Worm (Caenorhabditis elegans) whole organism, late embryonic: ENCODE data around the gene C41H7.2.

Experiments used
- C08G9.2 ChIP-seq: sonication (generic microtip); optimal IDR thresholded peaks from 2 replicates; lab custom pipeline; 2016; ENCODE audit warnings: mild to moderate bottlenecking, missing genetic modification characterization, moderate library complexity, missing compliant biosample characterization
- F13H6.1 ChIP-seq: sonication (generic microtip); optimal IDR thresholded peaks from 2 replicates; lab custom pipeline; 2016; ENCODE audit warnings: missing genetic modification characterization, missing compliant biosample characterization
- Y22D7AL.16 ChIP-seq: sonication (generic microtip); optimal IDR thresholded peaks from 2 replicates; lab custom pipeline; 2016; ENCODE audit warnings: missing genetic modification characterization, missing compliant biosample characterization
- ahr-1 ChIP-seq: sonication (generic microtip); optimal IDR thresholded peaks from 2 replicates; lab custom pipeline; 2016; ENCODE audit warnings: missing genetic modification characterization, missing compliant biosample characterization
- ceh-14 ChIP-seq: sonication (generic microtip); optimal IDR thresholded peaks from 2 replicates; lab custom pipeline; 2016; ENCODE audit warnings: missing genotype, missing genetic modification characterization, missing compliant biosample characterization
- ceh-18 ChIP-seq: sonication (generic microtip); optimal IDR thresholded peaks from 2 replicates; lab custom pipeline; 2016; ENCODE audit warnings: missing genetic modification characterization, missing compliant biosample characterization
- ceh-2 ChIP-seq: sonication (generic microtip); optimal IDR thresholded peaks from 2 replicates; lab custom pipeline; 2016; ENCODE audit warnings: missing genotype, missing genetic modification characterization, missing compliant biosample characterization
- ceh-30 ChIP-seq: fragments of 150-350 bp; optimal IDR thresholded peaks from 2 replicates; lab custom pipeline; 2014; ENCODE audit warnings: missing biosample characterization, missing genetic modification characterization
- ceh-31 ChIP-seq: sonication (generic microtip); optimal IDR thresholded peaks from 2 replicates; lab custom pipeline; 2016; ENCODE audit warnings: missing genetic modification characterization, missing compliant biosample characterization
- che-1 ChIP-seq: sonication (generic microtip); optimal IDR thresholded peaks from 2 replicates; lab custom pipeline; 2016; ENCODE audit warnings: mild to moderate bottlenecking, missing genetic modification characterization, missing compliant biosample characterization
- dve-1 ChIP-seq: sonication (generic microtip); optimal IDR thresholded peaks from 2 replicates; lab custom pipeline; 2017; ENCODE audit warnings: antibody characterized with exemption, mild to moderate bottlenecking, missing genetic modification characterization, missing compliant biosample characterization
- elt-2 ChIP-seq: sonication (generic microtip); optimal IDR thresholded peaks from 2 replicates; lab custom pipeline; 2016; ENCODE audit warnings: missing genetic modification reagents, missing genetic modification characterization, missing compliant biosample characterization
- elt-4 ChIP-seq: sonication (generic microtip); optimal IDR thresholded peaks from 2 replicates; lab custom pipeline; 2016; ENCODE audit warnings: missing genetic modification characterization, missing compliant biosample characterization
- ets-4 ChIP-seq: sonication (generic microtip); optimal IDR thresholded peaks from 2 replicates; lab custom pipeline; 2016; ENCODE audit warnings: missing genetic modification characterization, missing compliant biosample characterization
- fax-1 ChIP-seq: sonication (generic microtip); optimal IDR thresholded peaks from 2 replicates; lab custom pipeline; 2016; ENCODE audit warnings: missing genotype, missing genetic modification characterization, missing compliant biosample characterization
- hlh-13 ChIP-seq: fragments of 200-800 bp; sonication (Bioruptor generic); optimal IDR thresholded peaks from 2 replicates; lab custom pipeline; 2018; ENCODE audit warnings: mild to moderate bottlenecking, missing genetic modification characterization, missing compliant biosample characterization
- hlh-15 ChIP-seq: sonication (generic microtip); optimal IDR thresholded peaks from 2 replicates; lab custom pipeline; 2016; ENCODE audit warnings: missing genetic modification characterization, missing compliant biosample characterization
- hlh-30 ChIP-seq: sonication (generic microtip); optimal IDR thresholded peaks from 2 replicates; lab custom pipeline; 2017; ENCODE audit warnings: antibody characterized with exemption, missing genetic modification characterization, missing compliant biosample characterization; ENCODE audit not compliant: insufficient read depth
- hlh-8 ChIP-seq: sonication (generic microtip); optimal IDR thresholded peaks from 2 replicates; lab custom pipeline; 2016; ENCODE audit warnings: missing genotype, missing genetic modification characterization, missing compliant biosample characterization
- lin-11 ChIP-seq: fragments of 200-800 bp; sonication (Bioruptor generic); optimal IDR thresholded peaks from 2 replicates; lab custom pipeline; 2018; ENCODE audit warnings: mild to moderate bottlenecking, missing genetic modification characterization, missing compliant biosample characterization
- nfya-1 ChIP-seq: sonication (generic microtip); optimal IDR thresholded peaks from 2 replicates; lab custom pipeline; 2017; ENCODE audit warnings: missing genetic modification characterization, mild to moderate bottlenecking, missing compliant biosample characterization, antibody characterized with exemption, moderate library complexity
- nhr-11 ChIP-seq: fragments of 150-350 bp; optimal IDR thresholded peaks from 2 replicates; lab custom pipeline; 2014; ENCODE audit warnings: missing biosample characterization, missing genetic modification characterization
- nhr-232 ChIP-seq: sonication (generic microtip); optimal IDR thresholded peaks from 2 replicates; lab custom pipeline; 2016; ENCODE audit warnings: missing genetic modification characterization, missing compliant biosample characterization
- odd-2 ChIP-seq: sonication (generic microtip); optimal IDR thresholded peaks from 2 replicates; lab custom pipeline; 2017; ENCODE audit warnings: antibody characterized with exemption, mild to moderate bottlenecking, missing genetic modification characterization, missing compliant biosample characterization
- pat-9 ChIP-seq: fragments of 200-800 bp; sonication (Bioruptor generic); optimal IDR thresholded peaks from 2 replicates; lab custom pipeline; 2018; ENCODE audit warnings: mild to moderate bottlenecking, missing genetic modification characterization, moderate library complexity, missing compliant biosample characterization
- ref-2 ChIP-seq: sonication (generic microtip); optimal IDR thresholded peaks from 2 replicates; lab custom pipeline; 2016; ENCODE audit warnings: missing genetic modification characterization, missing compliant biosample characterization
- rnt-1 ChIP-seq: sonication (generic microtip); optimal IDR thresholded peaks from 2 replicates; lab custom pipeline; 2016; ENCODE audit warnings: missing genetic modification characterization, missing compliant biosample characterization
- tbx-2 ChIP-seq: sonication (generic microtip); optimal IDR thresholded peaks from 2 replicates; lab custom pipeline; 2016; ENCODE audit warnings: missing genetic modification characterization, missing compliant biosample characterization
- tbx-7 ChIP-seq: sonication (generic microtip); optimal IDR thresholded peaks from 2 replicates; lab custom pipeline; 2016; ENCODE audit warnings: missing genotype, missing genetic modification characterization, missing compliant biosample characterization
- unc-3 ChIP-seq, 2 experiments: fragments of 200-800 bp in 1 of 2; sonication (Bioruptor generic) in 1 of 2; sonication (generic microtip) in 1 of 2; conservative IDR thresholded peaks in 1 of 2; optimal IDR thresholded peaks in 1 of 2; 2 replicates each; pipeline versions ENCODE4 v1.3.6 to Lab custom; 2016 to 2022; ENCODE audit warnings: missing compliant biosample characterization in 2 of 2, missing genetic modification characterization in 2 of 2, missing genetic modification reagents in 1 of 2
- unc-42 ChIP-seq: sonication (generic microtip); optimal IDR thresholded peaks from 2 replicates; lab custom pipeline; 2016; ENCODE audit warnings: missing genotype, missing genetic modification characterization, missing compliant biosample characterization
- unc-86 ChIP-seq: sonication (generic microtip); optimal IDR thresholded peaks from 2 replicates; lab custom pipeline; 2016; ENCODE audit warnings: missing genetic modification characterization, missing compliant biosample characterization
- zip-5 ChIP-seq: sonication (generic microtip); optimal IDR thresholded peaks from 2 replicates; lab custom pipeline; 2016; ENCODE audit warnings: missing genetic modification characterization, missing compliant biosample characterization

C41H7.2 gene

DNA sequence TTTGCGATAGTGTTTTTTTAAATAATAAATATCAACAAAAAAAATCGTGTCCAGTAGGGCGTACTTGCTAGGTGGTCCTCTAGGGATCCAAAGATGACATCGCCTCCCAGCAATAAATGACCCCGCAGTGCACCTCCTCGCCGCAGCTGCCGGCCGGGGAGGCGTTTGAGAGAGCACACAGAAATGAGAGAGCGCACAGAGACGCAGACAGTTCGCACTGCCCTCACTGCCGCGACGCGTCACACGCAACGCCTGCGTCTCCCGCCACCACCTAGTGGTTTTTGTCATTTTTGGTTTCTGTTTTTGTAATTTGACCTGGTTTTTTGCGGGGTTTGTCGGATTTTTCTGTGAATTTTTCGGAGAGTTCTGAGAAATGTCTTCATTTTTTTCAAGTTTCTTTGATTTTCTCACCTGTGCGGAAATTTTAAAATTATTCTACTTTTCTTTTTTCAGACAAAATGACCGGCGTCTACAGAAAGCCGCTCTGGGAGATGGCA lies 26.7 kb upstream of the C41H7.2 start, which contains the start of gene lido-7 (continued):
- 0 out of 2 replicates have a peak, but pooled peaks have one; percentile 19 for TF ChIP-seq unc-3 (GFP tag; conservative IDR thresholded peaks at IDR 0.05; lab: Robert Waterston, UW)
- no peak for TF ChIP-seq unc-3 (tag; optimal IDR thresholded peaks at IDR 0.05; lab: Kevin White, UChicago)
- TF ChIP-seq zip-5, result no peak
- TF ChIP-seq unc-42 (tag; lab: Kevin White, UChicago), result no peak
- no peak for TF ChIP-seq unc-86 (tag; lab: Kevin White, UChicago)
- peak; percentile 2 for TF ChIP-seq ceh-18
- no peak for TF ChIP-seq F13H6.1 (tag; lab: Kevin White, UChicago)
- no peak for TF ChIP-seq pat-9 (tag; lab: Kevin White, UChicago)
- no peak for TF ChIP-seq nhr-11 (tag; lab: Kevin White, UChicago)
- no peak for TF ChIP-seq lin-11 (tag; lab: Kevin White, UChicago)
- no peak for TF ChIP-seq ahr-1 (tag; lab: Kevin White, UChicago)
- TF ChIP-seq ceh-30, result no peak
- peak; percentile 36 for TF ChIP-seq hlh-30
- peak; percentile 50 for TF ChIP-seq ceh-31 (tag; lab: Kevin White, UChicago)
- no peak for TF ChIP-seq ets-4

ce11 chrII:2990089-2990488 lies 24.5 kb upstream of the C41H7.2 start:
- no peak for TF ChIP-seq zip-5
- TF ChIP-seq dve-1 (tag; lab: Kevin White, UChicago), result peak; percentile 92

DNA sequence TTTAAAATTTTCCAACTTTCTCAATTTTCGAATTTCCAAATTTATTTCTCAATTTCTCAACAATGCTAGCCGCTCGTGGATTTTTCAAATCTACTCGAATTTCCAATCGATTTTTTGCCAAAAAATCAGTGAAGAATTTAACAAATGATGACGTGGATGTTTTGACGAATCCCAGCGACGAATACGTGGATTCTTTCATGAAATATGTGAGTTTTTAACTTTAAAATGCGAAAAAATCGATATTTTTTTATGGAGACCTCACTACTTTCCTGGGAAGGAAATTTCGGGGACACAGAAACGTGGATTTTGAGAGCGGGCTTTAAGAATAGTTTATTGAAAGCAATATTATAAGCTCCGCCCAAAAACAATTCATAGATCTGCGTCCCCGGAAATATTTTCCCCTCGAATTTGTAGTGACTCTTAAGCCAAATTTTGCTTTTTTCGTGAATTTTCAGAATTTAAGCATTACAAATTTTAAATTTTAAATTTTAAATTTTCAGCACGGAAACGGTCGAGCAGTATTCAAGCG lies 23.0 kb upstream of the C41H7.2 start, which contains the start of gene K08A2.2:
K08A2.2 (plus strand) TSS at position 51 of the 529 bp plus-strand sequence.
- TF ChIP-seq nfya-1, result no peak
- peak; percentile 2 for TF ChIP-seq ets-4
- TF ChIP-seq fax-1 (tag; lab: Kevin White, UChicago), result peak; percentile 13
- TF ChIP-seq ref-2 (tag; lab: Kevin White, UChicago), result peak; percentile 35
- TF ChIP-seq hlh-15, result no peak
- TF ChIP-seq ceh-18, result no peak
- TF ChIP-seq elt-4, result no peak
- TF ChIP-seq hlh-8 (tag; lab: Kevin White, UChicago), result no peak
- no peak for TF ChIP-seq F13H6.1 (tag; lab: Kevin White, UChicago)
- peak; percentile 4 for TF ChIP-seq zip-5
- TF ChIP-seq ceh-31 (tag; lab: Kevin White, UChicago), result peak; percentile 49
- TF ChIP-seq hlh-13, result no peak
- peak; percentile 42 for TF ChIP-seq ceh-2
- no peak for TF ChIP-seq Y22D7AL.16
- TF ChIP-seq odd-2 (tag; lab: Kevin White, UChicago), result no peak
- no peak for TF ChIP-seq rnt-1
- no peak for TF ChIP-seq unc-42 (tag; lab: Kevin White, UChicago)
- TF ChIP-seq C08G9.2 (tag; lab: Kevin White, UChicago), result peak; percentile 58
- no peak for TF ChIP-seq ceh-14 (tag; lab: Kevin White, UChicago)
- peak; percentile 50 for TF ChIP-seq tbx-7 (tag; lab: Kevin White, UChicago)
- peak; percentile 49 for TF ChIP-seq tbx-2 (tag; lab: Kevin White, UChicago)
- no peak for TF ChIP-seq nhr-232 (tag; lab: Kevin White, UChicago)
- no peak for TF ChIP-seq che-1 (tag; lab: Kevin White, UChicago)
- peak; percentile 18 for TF ChIP-seq elt-2 (tag; lab: Kevin White, UChicago)

DNA sequence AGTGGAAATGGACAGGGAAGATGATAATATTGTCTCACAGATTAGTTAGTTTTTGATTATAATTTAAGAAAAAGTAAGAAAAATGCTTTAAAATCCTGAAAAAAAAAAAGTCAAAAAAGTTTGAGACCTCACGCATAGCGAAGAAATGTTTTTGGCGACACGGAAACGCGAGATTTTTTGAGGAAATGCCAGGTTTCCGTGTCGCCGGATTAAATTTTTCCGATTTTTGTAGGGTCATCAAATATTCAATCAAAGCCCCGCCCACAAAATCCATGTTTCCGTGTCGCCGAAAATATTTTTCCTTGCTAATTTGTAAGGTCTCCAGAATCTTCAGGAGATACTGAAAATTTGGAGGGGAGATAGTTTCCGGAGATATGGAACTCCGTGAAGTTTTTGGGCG lies 22.3 kb upstream of the C41H7.2 start:
- TF ChIP-seq nhr-232 (tag; lab: Kevin White, UChicago), result no peak
- TF ChIP-seq ceh-31 (tag; lab: Kevin White, UChicago), result peak; percentile 51
- TF ChIP-seq, all 69 proteins: peak for 1
